Worm (Caenorhabditis elegans): ENCODE data around the gene lab-2.

lab-2 gene

ce11 chrIII:7278491-7278890 lies 50.9 kb downstream of the lab-2 start (continued):
- no peak for TF ChIP-seq ztf-22 (GFP tag; optimal IDR thresholded peaks at IDR 0.05)
- TF ChIP-seq bed-2 (GFP tag; IDR thresholded peaks at IDR 0.05) = no peak
- TF ChIP-seq snpc-3.4 (tag; optimal IDR thresholded peaks at IDR 0.05) = peak; percentile 73
- TF ChIP-seq efl-1 (GFP tag; optimal IDR thresholded peaks at IDR 0.05) = no peak
- no peak for TF ChIP-seq tbx-9 (tag; optimal IDR thresholded peaks at IDR 0.05; ENCODE audit: borderline replicate concordance)
- 0 out of 2 replicates have a peak, but pooled peaks have one; percentile 42 for TF ChIP-seq ceh-100 (GFP tag; IDR thresholded peaks at IDR 0.05)
- TF ChIP-seq egrh-3 (GFP tag; IDR thresholded peaks at IDR 0.05) = no peak
- no peak for TF ChIP-seq F57C9.4 (tag; optimal IDR thresholded peaks at IDR 0.05)
- 0 out of 2 replicates have a peak, but pooled peaks have one; percentile 32 for TF ChIP-seq hmg-20 (GFP tag; IDR thresholded peaks at IDR 0.05)
- no peak for TF ChIP-seq sptf-2 (GFP tag; optimal IDR thresholded peaks at IDR 0.05)
- TF ChIP-seq rpc-1 (optimal IDR thresholded peaks at IDR 0.05) = peak; percentile 70
- TF ChIP-seq rpc-1 (tag; optimal IDR thresholded peaks at IDR 0.05) = peak; percentile 64
- TF ChIP-seq lin-40 (tag; optimal IDR thresholded peaks at IDR 0.05) = peak; percentile 90
- no peak for TF ChIP-seq ztf-25 (GFP tag; IDR thresholded peaks at IDR 0.05)
- peak; percentile 95 for TF ChIP-seq repo-1 (tag; optimal IDR thresholded peaks at IDR 0.05)
- peak; percentile 30 for TF ChIP-seq nhr-27 (tag; optimal IDR thresholded peaks at IDR 0.05)
- TF ChIP-seq lsy-27 (tag; optimal IDR thresholded peaks at IDR 0.05; ENCODE audit: borderline replicate concordance, insufficient read depth) = no peak
- TF ChIP-seq mes-4 (tag; optimal IDR thresholded peaks at IDR 0.05) = no peak
- no peak for TF ChIP-seq xnd-1 (tag; optimal IDR thresholded peaks at IDR 0.05)
- TF ChIP-seq hlh-12 (tag; optimal IDR thresholded peaks at IDR 0.05) = no peak
- no peak for TF ChIP-seq ccch-3 (GFP tag; optimal IDR thresholded peaks at IDR 0.05)
- peak; percentile 52 for TF ChIP-seq nhr-80 (tag; optimal IDR thresholded peaks at IDR 0.05)
- TF ChIP-seq dox-1 (GFP tag; IDR thresholded peaks at IDR 0.05) = peak; percentile 56
- peak; percentile 79 for TF ChIP-seq Y53G8AR.9 (GFP tag; conservative IDR thresholded peaks at IDR 0.05)
- peak; percentile 36 for TF ChIP-seq zim-3 (tag; optimal IDR thresholded peaks at IDR 0.05)
- TF ChIP-seq ztf-28 (GFP tag; IDR thresholded peaks at IDR 0.05) = no peak
- no peak for TF ChIP-seq aptf-3 (GFP tag; IDR thresholded peaks at IDR 0.05)
- no peak for TF ChIP-seq mxl-1 (tag; optimal IDR thresholded peaks at IDR 0.05)
- peak; percentile 42; the same call in 1 of the 2 replicates for TF ChIP-seq egl-44 (GFP tag; IDR thresholded peaks at IDR 0.05)
- peak; percentile 62 for TF ChIP-seq madf-10 (tag; optimal IDR thresholded peaks at IDR 0.05)

ce11 chrIII:7277228-7277627 lies 52.2 kb downstream of the lab-2 start, which contains the start of the genes spot-1 and B0361.11:
spot-1 (minus strand) TSS chrIII:7277274.
B0361.11 (plus strand) TSS chrIII:7277599.
- TF ChIP-seq lin-54 (GFP tag; optimal IDR thresholded peaks at IDR 0.05) = peak; percentile 87
- no peak for TF ChIP-seq madf-8 (GFP tag; conservative IDR thresholded peaks at IDR 0.05)
- no peak for TF ChIP-seq snpc-4 (GFP tag; optimal IDR thresholded peaks at IDR 0.05)
- peak in 2 of 4 experiments; percentile 12 to 48 for TF ChIP-seq snpc-4 (tag; optimal IDR thresholded peaks at IDR 0.05)
- peak; percentile 75 for TF ChIP-seq efl-1 (GFP tag; optimal IDR thresholded peaks at IDR 0.05)
- TF ChIP-seq lin-35 (GFP tag; optimal IDR thresholded peaks at IDR 0.05) = peak; percentile 1 to 77 (median 27)
- peak; percentile 88 for TF ChIP-seq mcd-1 (GFP tag; IDR thresholded peaks at IDR 0.05)
- TF ChIP-seq dpl-1 (GFP tag; optimal IDR thresholded peaks at IDR 0.05) = peak; percentile 42
- no peak for TF ChIP-seq madf-3 (GFP tag; IDR thresholded peaks at IDR 0.05)

- no peak for TF ChIP-seq D2030.7 (GFP tag; IDR thresholded peaks at IDR 0.05)
- TF ChIP-seq F57A8.1 (GFP tag; optimal IDR thresholded peaks at IDR 0.05) = no peak
- TF ChIP-seq dox-1 (GFP tag; IDR thresholded peaks at IDR 0.05) = no peak
- TF ChIP-seq nhr-179 (tag; optimal IDR thresholded peaks at IDR 0.05) = no peak
- no peak for TF ChIP-seq Y53F4B.3 (GFP tag; IDR thresholded peaks at IDR 0.05)
- TF ChIP-seq repo-1 (tag; optimal IDR thresholded peaks at IDR 0.05) = no peak
- TF ChIP-seq tbx-9 (tag; optimal IDR thresholded peaks at IDR 0.05; ENCODE audit: borderline replicate concordance) = no peak
- TF ChIP-seq F10E7.11 (tag; optimal IDR thresholded peaks at IDR 0.05) = no peak
- no peak for TF ChIP-seq ekl-4 (GFP tag; IDR thresholded peaks at IDR 0.05)
These were observed 54.1 kb downstream of the lab-2 start, which contains the start of gene psd-1 for ce11 chrIII:7275296-7275695. psd-1 (minus strand) TSS chrIII:7275396.
